Fruit fly (Drosophila melanogaster) whole organism, embryonic: ENCODE measurements around the gene CG5386.

ENCODE experiments used
- Adf1 ChIP-seq: fragments of 200-800 bp; sonication (Bioruptor generic); IDR thresholded peaks from 2 replicates; pipeline ENCODE4 v1.3.6; 2022; ENCODE audit warnings: missing biosample characterization, missing genetic modification characterization
- Bdp1 ChIP-seq: fragments of 200-800 bp; sonication (Bioruptor generic); optimal IDR thresholded peaks from 3 replicates; lab custom pipeline; 2016; ENCODE audit warnings: missing biosample characterization, missing genetic modification characterization
- CG10979 ChIP-seq: fragments of 200-800 bp; sonication (Bioruptor generic); optimal IDR thresholded peaks from 2 replicates; lab custom pipeline; 2018; ENCODE audit warnings: missing biosample characterization, mild to moderate bottlenecking, missing genetic modification characterization, moderate library complexity
- CG11247 ChIP-seq: fragments of 200-800 bp; sonication (Bioruptor generic); IDR thresholded peaks from 2 replicates; pipeline ENCODE4 v1.3.6; 2022; ENCODE audit warnings: missing biosample characterization, missing genetic modification characterization
- CG11504 ChIP-seq: fragments of 200-800 bp; sonication (Bioruptor generic); optimal IDR thresholded peaks from 3 replicates; lab custom pipeline; 2019; ENCODE audit warnings: missing biosample characterization, mild to moderate bottlenecking, missing genetic modification characterization, moderate library complexity
- CG12942 ChIP-seq: fragments of 200-800 bp; sonication (Bioruptor generic); optimal IDR thresholded peaks from 3 replicates; lab custom pipeline; 2016; ENCODE audit warnings: missing biosample characterization, missing genetic modification characterization
- CG14014 ChIP-seq: fragments of 200-800 bp; sonication (Bioruptor generic); IDR thresholded peaks from 2 replicates; pipeline ENCODE4 v1.3.6; 2022; ENCODE audit warnings: missing biosample characterization, missing genetic modification characterization
- CG15696 ChIP-seq: fragments of 200-800 bp; sonication (Bioruptor generic); optimal IDR thresholded peaks from 2 replicates; lab custom pipeline; 2019; ENCODE audit warnings: missing biosample characterization, mild to moderate bottlenecking, missing genetic modification characterization, moderate library complexity
- CG17361 ChIP-seq: fragments of 200-800 bp; sonication (Bioruptor generic); IDR thresholded peaks from 3 replicates; pipeline ENCODE4 v1.3.6; 2022; ENCODE audit warnings: missing biosample characterization, missing genetic modification characterization
- CG18011 ChIP-seq: fragments of 200-800 bp; sonication (Bioruptor generic); optimal IDR thresholded peaks from 2 replicates; lab custom pipeline; 2017; ENCODE audit warnings: missing biosample characterization, missing genetic modification characterization, mild to moderate bottlenecking, moderate library complexity, missing genotype
- CG18599 ChIP-seq: fragments of 200-800 bp; sonication (Bioruptor generic); optimal IDR thresholded peaks from 3 replicates; lab custom pipeline; 2017; ENCODE audit warnings: missing biosample characterization, missing genetic modification characterization, mild to moderate bottlenecking, moderate library complexity, missing genetic modification reagents
- CG18619 ChIP-seq: fragments of 200-800 bp; sonication (Bioruptor generic); optimal IDR thresholded peaks from 3 replicates; lab custom pipeline; 2017; ENCODE audit warnings: missing biosample characterization, mild to moderate bottlenecking, missing genetic modification characterization
- CG34224 ChIP-seq: fragments of 200-800 bp; sonication (Bioruptor generic); IDR thresholded peaks from 3 replicates; pipeline ENCODE4 v1.3.6; 2022; ENCODE audit warnings: missing biosample characterization, missing genetic modification characterization; ENCODE audit not compliant: partially characterized antibody
- CG3726 ChIP-seq: fragments of 200-800 bp; sonication (Bioruptor generic); IDR thresholded peaks from 3 replicates; pipeline ENCODE4, ENCODE4 v1.3.6; 2022; ENCODE audit warnings: missing biosample characterization, missing genetic modification characterization
- CG5953 ChIP-seq: fragments of 200-800 bp; sonication (Bioruptor generic); IDR thresholded peaks from 2 replicates; pipeline ENCODE4 v1.3.6; 2022; ENCODE audit warnings: missing biosample characterization, missing genetic modification characterization
- CG6791 ChIP-seq: fragments of 200-800 bp; sonication (Bioruptor generic); IDR thresholded peaks from 3 replicates; pipeline ENCODE4 v1.3.6; 2022; ENCODE audit warnings: missing biosample characterization, missing genetic modification characterization; ENCODE audit not compliant: partially characterized antibody
- CG7839 ChIP-seq: fragments of 200-800 bp; sonication (Bioruptor generic); optimal IDR thresholded peaks from 3 replicates; lab custom pipeline; 2018; ENCODE audit warnings: missing biosample characterization, mild to moderate bottlenecking, missing genetic modification characterization, moderate library complexity
- CG9727 ChIP-seq: fragments of 200-800 bp; sonication (Bioruptor generic); optimal IDR thresholded peaks from 3 replicates; lab custom pipeline; 2017; ENCODE audit warnings: missing biosample characterization, mild to moderate bottlenecking, missing genetic modification characterization
- D19B ChIP-seq: fragments of 200-800 bp; sonication (Bioruptor generic); optimal IDR thresholded peaks from 2 replicates; lab custom pipeline; 2017; ENCODE audit warnings: missing biosample characterization, mild to moderate bottlenecking, missing genetic modification characterization
- Doc3 ChIP-seq: fragments of 200-800 bp; sonication (Bioruptor generic); IDR thresholded peaks from 3 replicates; pipeline ENCODE4 v1.3.6; 2022; ENCODE audit warnings: missing biosample characterization, missing genetic modification characterization; ENCODE audit not compliant: partially characterized antibody
- E2f2 ChIP-seq: fragments of 200-800 bp; sonication (Bioruptor generic); IDR thresholded peaks from 2 replicates; pipeline ENCODE4 v1.3.6; 2022; ENCODE audit warnings: missing biosample characterization, missing genetic modification characterization
- Elba2 ChIP-seq: fragments of 200-800 bp; sonication (Bioruptor generic); optimal IDR thresholded peaks from 3 replicates; lab custom pipeline; 2016; ENCODE audit warnings: missing biosample characterization, missing genetic modification characterization
- Ets65A ChIP-seq: fragments of 200-800 bp; sonication (Bioruptor generic); peaks from one replicate; lab custom pipeline; 2016; ENCODE audit warnings: missing biosample characterization, missing genetic modification characterization
- Gsc ChIP-seq: fragments of 200-800 bp; sonication (Bioruptor generic); IDR thresholded peaks from 2 replicates; pipeline ENCODE4 v1.3.6; 2022; ENCODE audit warnings: missing biosample characterization, missing genetic modification characterization
- HHEX ChIP-seq: fragments of 200-800 bp; sonication (Bioruptor generic); optimal IDR thresholded peaks from 3 replicates; lab custom pipeline; 2017; ENCODE audit warnings: missing biosample characterization, mild to moderate bottlenecking, missing genetic modification characterization, missing genetic modification reagents
- HLH54F ChIP-seq: fragments of 200-800 bp; sonication (Bioruptor generic); optimal IDR thresholded peaks from 3 replicates; lab custom pipeline; 2016; ENCODE audit warnings: missing biosample characterization, missing genetic modification characterization
- Hmr ChIP-seq: fragments of 200-800 bp; sonication (Bioruptor generic); optimal IDR thresholded peaks from 3 replicates; lab custom pipeline; 2017; ENCODE audit warnings: mild to moderate bottlenecking, missing biosample characterization, missing genetic modification reagents, missing genetic modification characterization
- Med ChIP-seq: fragments of 200-800 bp; sonication (Bioruptor generic); peaks from one replicate; lab custom pipeline; 2016; ENCODE audit warnings: missing biosample characterization, missing genetic modification characterization, mild to moderate bottlenecking, inconsistent platforms, moderate library complexity
- Myb ChIP-seq: fragments of 200-800 bp; sonication (Bioruptor generic); optimal IDR thresholded peaks from 2 replicates; lab custom pipeline; 2016; ENCODE audit warnings: missing biosample characterization, missing genetic modification characterization
- TFAM ChIP-seq: fragments of 200-800 bp; sonication (Bioruptor generic); optimal IDR thresholded peaks from 2 replicates; lab custom pipeline; 2017; ENCODE audit warnings: missing biosample characterization, missing genetic modification characterization, inconsistent platforms
- Vsx1 ChIP-seq: fragments of 200-800 bp; sonication (Bioruptor generic); optimal IDR thresholded peaks from 2 replicates; lab custom pipeline; 2017; ENCODE audit warnings: missing biosample characterization, mild to moderate bottlenecking, missing genetic modification characterization, missing genetic modification reagents
- ac ChIP-seq: fragments of 200-800 bp; sonication (Bioruptor generic); optimal IDR thresholded peaks from 3 replicates; lab custom pipeline; 2017; ENCODE audit warnings: missing biosample characterization, mild to moderate bottlenecking, missing genetic modification characterization
- chm ChIP-seq: fragments of 200-800 bp; sonication (Bioruptor generic); IDR thresholded peaks from 2 replicates; pipeline ENCODE4 v1.3.6; 2022; ENCODE audit warnings: missing biosample characterization, missing genetic modification characterization
- dmrt99B ChIP-seq: fragments of 200-800 bp; sonication (Bioruptor generic); optimal IDR thresholded peaks from 2 replicates; lab custom pipeline; 2018; ENCODE audit warnings: missing biosample characterization, mild to moderate bottlenecking, missing genetic modification characterization, moderate library complexity
- dysf ChIP-seq: fragments of 200-800 bp; sonication (Bioruptor generic); IDR thresholded peaks from 3 replicates; pipeline ENCODE4 v1.3.6; 2022; ENCODE audit warnings: missing biosample characterization, missing genetic modification characterization
- fd96Cb ChIP-seq: fragments of 200-800 bp; sonication (Bioruptor generic); optimal IDR thresholded peaks from 2 replicates; lab custom pipeline; 2018; ENCODE audit warnings: missing biosample characterization, mild to moderate bottlenecking, missing genetic modification characterization, moderate library complexity
- gem ChIP-seq: fragments of 200-800 bp; sonication (Bioruptor generic); optimal IDR thresholded peaks from 2 replicates; lab custom pipeline; 2019; ENCODE audit warnings: missing biosample characterization, mild to moderate bottlenecking, missing genetic modification characterization, moderate library complexity
- gfzf ChIP-seq: fragments of 200-800 bp; sonication (Bioruptor generic); optimal IDR thresholded peaks from 2 replicates; lab custom pipeline; 2016; ENCODE audit warnings: missing biosample characterization, mild to moderate bottlenecking, missing genetic modification characterization, moderate library complexity
- jing ChIP-seq: fragments of 200-800 bp; sonication (Bioruptor generic); optimal IDR thresholded peaks from 2 replicates; lab custom pipeline; 2018; ENCODE audit warnings: missing biosample characterization, mild to moderate bottlenecking, missing genetic modification characterization
- lov ChIP-seq, 2 experiments: fragments of 200-800 bp in 1 of 2; fragments of >200 bp in 1 of 2; sonication (Bioruptor generic) in 1 of 2; IDR thresholded peaks in 1 of 2; optimal IDR thresholded peaks in 1 of 2; 2 replicates in 1 of 2; 3 replicates in 1 of 2; pipeline versions ENCODE4 v1.3.6 to Lab custom; 2017 to 2022; ENCODE audit warnings: missing biosample characterization in 1 of 2, missing genetic modification characterization in 1 of 2
- maf-S ChIP-seq: fragments of 200-800 bp; sonication (Bioruptor generic); optimal IDR thresholded peaks from 2 replicates; lab custom pipeline; 2016; ENCODE audit warnings: missing biosample characterization, missing genetic modification characterization
- pita ChIP-seq: fragments of 200-800 bp; sonication (Bioruptor generic); optimal IDR thresholded peaks from 2 replicates; lab custom pipeline; 2017; ENCODE audit warnings: missing biosample characterization, mild to moderate bottlenecking, missing genetic modification characterization
- pnt ChIP-seq: fragments of 200-800 bp; sonication (Bioruptor generic); optimal IDR thresholded peaks from 3 replicates; lab custom pipeline; 2016; ENCODE audit warnings: missing biosample characterization, missing genetic modification characterization
- pros ChIP-seq: fragments of 200-800 bp; sonication (Bioruptor generic); optimal IDR thresholded peaks from 3 replicates; lab custom pipeline; 2019; ENCODE audit warnings: missing biosample characterization, mild to moderate bottlenecking, missing genetic modification characterization, moderate library complexity
- psq ChIP-seq: fragments of 200-800 bp; sonication (Bioruptor generic); optimal IDR thresholded peaks from 2 replicates; lab custom pipeline; 2017; ENCODE audit warnings: missing biosample characterization, missing genetic modification characterization
- row ChIP-seq: fragments of 200-800 bp; sonication (Bioruptor generic); IDR thresholded peaks from 3 replicates; pipeline ENCODE4 v1.3.6; 2022; ENCODE audit warnings: missing biosample characterization, missing genetic modification characterization
- slbo ChIP-seq: fragments of 200-800 bp; sonication (Bioruptor generic); IDR thresholded peaks from 2 replicates; pipeline ENCODE4 v1.3.6; 2022; ENCODE audit warnings: missing biosample characterization, missing genetic modification characterization
- tx ChIP-seq: fragments of 200-800 bp; sonication (Bioruptor generic); optimal IDR thresholded peaks from 2 replicates; lab custom pipeline; 2016; ENCODE audit warnings: missing biosample characterization, missing genetic modification characterization
- wor ChIP-seq: fragments of 200-800 bp; sonication (Bioruptor generic); IDR thresholded peaks from 2 replicates; pipeline ENCODE4 v1.3.6; 2022; ENCODE audit warnings: missing biosample characterization, missing genetic modification characterization
- zen2 ChIP-seq: fragments of 200-800 bp; sonication (Bioruptor generic); IDR thresholded peaks from 3 replicates; pipeline ENCODE4 v1.3.6; 2022; ENCODE audit warnings: missing biosample characterization, missing genetic modification characterization; ENCODE audit not compliant: partially characterized antibody
- zfh1 ChIP-seq: fragments of 200-800 bp; sonication (Bioruptor generic); IDR thresholded peaks from 3 replicates; pipeline ENCODE4 v1.3.6; 2022; ENCODE audit warnings: missing biosample characterization, missing genetic modification characterization

CG5386 gene

DNA sequence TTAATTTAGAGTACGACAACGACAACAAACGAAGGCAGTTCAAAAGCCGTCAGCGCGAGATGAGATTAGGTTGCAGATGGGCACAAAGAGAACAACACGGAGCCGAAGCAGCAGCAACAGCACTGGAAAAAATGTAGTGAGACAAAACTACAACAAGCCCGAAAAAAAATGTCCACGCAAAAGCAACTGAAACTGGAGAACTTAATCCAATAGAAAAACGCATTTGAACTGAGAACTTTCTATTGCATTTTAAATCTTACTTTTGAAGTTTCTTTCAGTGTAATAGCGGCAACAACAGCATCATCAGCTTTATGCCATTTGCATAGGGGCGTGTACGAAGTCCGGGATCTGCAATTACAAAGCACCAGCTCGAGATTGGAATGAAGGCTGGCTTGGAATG, 2.5 kb downstream of the CG5386 start (continued):
- TF ChIP-seq Gsc (GFP tag; lab: Robert Waterston, UW) (no peak), dmrt99B (peak; percentile 50), CG3726 (GFP tag; lab: Robert Waterston, UW) (no peak), CG14014 (GFP tag; lab: Robert Waterston, UW) (no peak), Vsx1 (GFP tag; lab: Kevin White, UChicago) (no peak), Doc3 (GFP tag; lab: Robert Waterston, UW) (no peak), CG7839 (tag; lab: Kevin White, UChicago) (peak; percentile 36), zen2 (GFP tag; lab: Robert Waterston, UW) (no peak), D19B (GFP tag; lab: Kevin White, UChicago) (no peak), E2f2 (GFP tag; lab: Robert Waterston, UW) (no peak), dysf (GFP tag; lab: Robert Waterston, UW) (0 out of 3 replicates have a peak, but pooled peaks have one; percentile 48), CG5953 (GFP tag; lab: Robert Waterston, UW) (no peak), Ets65A (GFP tag; lab: Kevin White, UChicago) (peak; percentile 64), Myb (GFP tag; lab: Kevin White, UChicago) (no peak), CG12942 (no peak), Med (GFP tag; lab: Kevin White, UChicago) (peak; percentile 76), pita (no peak), row (peak; percentile 31; the same call in 1 of the 3 replicates), slbo (GFP tag; lab: Robert Waterston, UW) (peak; percentile 19; the same call in 1 of the 2 replicates), TFAM (GFP tag; lab: Kevin White, UChicago) (no peak), zfh1 (0 out of 3 replicates have a peak, but pooled peaks have one; percentile 32), chm (GFP tag; lab: Robert Waterston, UW) (no peak), jing (GFP tag; lab: Kevin White, UChicago) (no peak), wor (GFP tag; lab: Robert Waterston, UW) (no peak), Hmr (GFP tag; lab: Kevin White, UChicago) (peak; percentile 24), CG9727 (GFP tag; lab: Kevin White, UChicago) (peak; percentile 17), pros (GFP tag; lab: Kevin White, UChicago) (no peak), HLH54F (no peak), tx (GFP tag; lab: Kevin White, UChicago) (no peak), gfzf (GFP tag; lab: Kevin White, UChicago) (no peak), maf-S (GFP tag; lab: Kevin White, UChicago) (peak; percentile 1), CG15696 (tag; lab: Kevin White, UChicago) (no peak), CG18619 (GFP tag; lab: Kevin White, UChicago) (no peak), Elba2 (GFP tag; lab: Kevin White, UChicago) (no peak), ac (GFP tag; lab: Kevin White, UChicago) (no peak), CG11247 (GFP tag; lab: Robert Waterston, UW) (no peak), CG17361 (GFP tag; lab: Robert Waterston, UW) (no peak), fd96Cb (tag; lab: Kevin White, UChicago) (no peak), CG18011 (GFP tag; lab: Kevin White, UChicago) (no peak), pnt (no peak), CG18599 (peak; percentile 41), CG10979 (no peak), psq (no peak), Bdp1 (GFP tag; lab: Kevin White, UChicago) (no peak), lov (optimal IDR thresholded peaks at IDR 0.05; lab: Kevin White, UChicago) (no peak), lov (GFP tag; IDR thresholded peaks at IDR 0.05; lab: Robert Waterston, UW) (no peak), gem (tag; lab: Kevin White, UChicago) (peak; percentile 41), CG6791 (GFP tag; lab: Robert Waterston, UW) (no peak), CG34224 (GFP tag; lab: Robert Waterston, UW) (no peak), Adf1 (no peak), CG11504 (tag; lab: Kevin White, UChicago) (peak; percentile 39), HHEX (GFP tag; lab: Kevin White, UChicago) (no peak)
